Fruit fly (Drosophila melanogaster) S2 (cell line): Measurements from ENCODE around the gene CG15034.

Source experiments
- CG8478 ChIP-seq: fragments of >200 bp; optimal IDR thresholded peaks from 2 replicates; lab custom pipeline; 2018
- CTCF ChIP-seq, 2 experiments: fragments of >200 bp; optimal IDR thresholded peaks; 2 replicates each; lab custom pipeline; 2018

CG15034 gene

DNA sequence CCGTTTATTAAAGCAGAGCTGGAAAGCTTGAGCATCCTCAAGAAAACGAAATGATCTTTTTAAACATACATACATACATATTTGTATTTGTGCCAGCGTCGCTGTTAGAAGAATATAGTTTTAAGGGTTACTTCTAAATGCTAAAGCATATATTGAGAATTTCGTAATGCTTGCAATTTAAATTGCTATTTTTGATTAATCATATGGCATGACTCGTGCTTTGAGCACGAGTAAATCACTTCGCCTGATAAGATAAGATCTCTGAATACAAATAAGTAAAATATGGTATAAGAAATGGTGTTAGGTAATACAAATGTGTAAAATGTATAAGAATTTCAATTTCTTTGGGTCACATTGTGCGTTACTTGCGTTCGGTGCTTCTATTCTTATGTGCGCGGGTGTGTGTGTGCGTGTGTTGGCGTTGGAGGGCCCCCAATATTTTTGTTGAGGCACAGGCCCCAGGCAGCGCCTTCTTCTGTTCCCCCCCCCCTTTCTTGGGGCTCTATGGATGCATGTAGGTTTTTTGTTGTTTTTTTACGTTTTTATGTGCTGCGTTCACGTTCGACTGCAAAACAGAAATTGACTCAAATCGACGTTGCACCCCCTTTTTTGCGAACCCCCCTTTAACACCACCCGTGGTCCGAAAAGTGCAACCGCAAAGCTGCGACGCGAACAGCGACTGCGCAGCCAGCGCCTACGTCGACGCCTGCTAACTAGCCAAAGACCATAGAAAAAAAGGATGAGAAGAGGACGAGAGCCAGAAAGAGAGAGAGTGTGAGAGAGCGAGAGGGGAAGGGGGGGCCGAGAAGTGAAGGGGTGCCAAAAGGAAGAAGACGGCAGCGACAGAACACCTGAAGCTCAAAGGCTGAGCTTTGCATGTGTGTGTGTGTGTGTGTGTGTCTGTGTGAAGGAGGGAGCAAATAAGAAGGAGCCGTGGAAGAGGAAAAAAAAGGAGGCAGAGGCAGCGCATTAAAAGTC is 45.7 kb downstream of the CG15034 start:
- TF ChIP-seq CG8478 (no peak), CTCF (optimal IDR thresholded peaks at IDR 0.05; lab: Kevin White, UChicago) (no peak)

DNA sequence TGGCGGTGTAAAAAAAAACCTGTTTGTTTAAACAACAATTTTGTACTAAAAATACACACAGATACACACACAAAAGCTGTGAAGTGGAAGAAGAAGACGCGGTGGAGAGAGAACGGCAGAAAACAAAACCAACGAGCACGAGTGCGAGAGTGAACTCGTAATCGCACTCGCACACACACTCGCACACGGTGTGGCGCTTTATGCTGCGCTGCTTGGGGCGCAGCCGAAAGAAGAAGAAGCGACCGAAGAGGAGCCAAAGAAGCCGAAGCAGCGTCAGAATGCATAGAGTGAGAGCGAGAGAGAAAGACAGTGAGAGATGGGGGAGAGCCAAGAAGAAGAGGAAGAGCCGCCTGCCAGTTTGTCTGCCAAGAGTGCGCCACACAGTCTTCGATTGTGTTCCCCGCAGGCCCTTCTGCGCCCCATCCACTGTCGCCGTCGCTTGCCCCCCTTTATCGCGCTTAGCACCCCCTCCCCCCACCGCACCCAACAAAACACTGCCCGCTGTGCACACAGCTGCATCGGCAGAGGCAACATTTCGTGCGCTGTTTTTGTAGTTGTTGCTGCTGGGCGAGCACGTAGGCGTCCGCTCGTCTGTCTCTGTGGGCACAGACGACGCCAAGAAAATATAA is 46.5 kb downstream of the CG15034 start:
- TF ChIP-seq CG8478 (no peak), CTCF (optimal IDR thresholded peaks at IDR 0.05; lab: Kevin White, UChicago) (no peak)

DNA sequence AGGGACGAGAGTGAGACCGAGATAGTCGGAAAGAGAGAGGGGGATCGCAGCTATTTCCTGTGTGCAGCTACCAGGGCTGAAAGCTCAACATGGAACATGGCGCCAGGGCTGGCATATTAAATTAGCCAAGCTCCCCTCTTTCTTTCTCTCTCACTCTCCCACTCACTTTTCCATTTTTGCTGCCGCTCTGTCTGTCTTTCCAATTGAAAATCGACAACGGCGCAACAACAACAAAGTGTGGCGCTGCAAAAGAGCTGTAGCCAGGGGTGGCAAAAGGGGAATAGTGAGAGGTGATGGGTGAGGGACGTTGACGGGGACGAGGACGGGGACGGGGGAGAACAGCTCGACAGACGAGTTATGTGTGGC is 47.0 kb downstream of the CG15034 start:
- TF ChIP-seq CG8478 (no peak), CTCF (optimal IDR thresholded peaks at IDR 0.05; lab: Kevin White, UChicago) (no peak)

DNA sequence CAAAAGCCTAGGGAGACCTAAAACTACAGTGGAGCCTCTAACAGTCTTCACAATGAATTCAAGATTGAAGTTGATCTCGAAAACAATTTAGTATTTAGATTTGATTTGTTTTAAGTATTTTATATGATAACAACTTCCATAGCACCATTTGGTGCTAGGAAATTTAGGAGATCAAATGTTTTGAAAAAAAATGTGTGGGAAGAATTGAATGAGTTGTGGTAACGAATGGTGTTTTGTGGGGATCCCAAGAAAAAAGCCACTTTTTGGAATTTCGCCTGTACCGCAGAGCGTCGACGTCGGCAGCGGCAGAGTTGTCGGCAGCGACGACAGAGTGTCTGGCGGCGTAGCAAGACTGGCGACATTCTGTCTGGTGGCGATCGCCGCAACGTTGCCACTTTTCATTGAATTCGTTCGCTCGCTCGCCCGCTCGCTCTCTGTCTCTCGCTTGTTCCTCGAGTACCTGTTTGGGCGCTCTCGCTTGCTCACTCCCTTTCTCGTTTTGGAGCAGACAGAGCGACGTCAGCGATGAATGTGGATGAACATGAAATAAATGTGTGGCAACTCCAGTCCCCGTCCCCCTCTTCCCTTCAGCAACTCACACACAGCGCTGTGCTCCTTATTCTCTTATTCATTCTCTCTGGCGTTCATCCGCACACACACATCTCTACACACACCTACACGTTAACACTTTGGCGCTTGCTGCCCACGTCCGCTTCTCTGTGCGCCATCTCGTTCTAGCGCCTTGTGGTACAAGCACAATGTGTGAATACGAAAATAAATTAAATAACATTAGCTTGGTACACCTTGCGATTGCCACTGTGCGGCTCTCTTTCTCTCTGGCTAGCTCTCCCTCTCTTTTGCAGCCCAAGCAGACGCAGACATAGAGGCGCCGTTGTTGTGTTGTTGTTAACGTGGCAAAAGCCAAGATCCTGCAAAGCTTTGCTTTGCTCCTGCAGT is 47.6 kb downstream of the CG15034 start:
- TF ChIP-seq CTCF (optimal IDR thresholded peaks at IDR 0.05; lab: Kevin White, UChicago) (no peak), CG8478 (no peak)

- no peak for TF ChIP-seq CG8478
- TF ChIP-seq CTCF (optimal IDR thresholded peaks at IDR 0.05; lab: Kevin White, UChicago): no peak
Observed at dm6 chrX:7298323-7298722, 49.0 kb downstream of the CG15034 start.

dm6 chrX:7296721-7297227 is 50.5 kb downstream of the CG15034 start:
- TF ChIP-seq CTCF (optimal IDR thresholded peaks at IDR 0.05; lab: Kevin White, UChicago) (no peak), CG8478 (no peak)
